Fruit fly (Drosophila melanogaster) whole organism, embryonic: ENCODE results near the gene CG43449.

Experiments
- C15 ChIP-seq: fragments of 200-800 bp; sonication (Bioruptor generic); IDR thresholded peaks from 3 replicates; pipeline ENCODE4 v1.3.6; 2022; ENCODE audit warnings: missing biosample characterization, missing genetic modification characterization
- CG10209 ChIP-seq: fragments of 200-800 bp; sonication (Bioruptor generic); optimal IDR thresholded peaks from 3 replicates; lab custom pipeline; 2017; ENCODE audit warnings: missing biosample characterization, mild to moderate bottlenecking, missing genetic modification characterization, missing genetic modification reagents
- CG11504 ChIP-seq: fragments of 200-800 bp; sonication (Bioruptor generic); optimal IDR thresholded peaks from 3 replicates; lab custom pipeline; 2019; ENCODE audit warnings: missing biosample characterization, mild to moderate bottlenecking, missing genetic modification characterization, moderate library complexity
- CG12236 ChIP-seq: fragments of 200-800 bp; sonication (Bioruptor generic); optimal IDR thresholded peaks from 2 replicates; lab custom pipeline; 2016; ENCODE audit warnings: missing biosample characterization, missing genetic modification characterization
- CG12659 ChIP-seq: fragments of 200-800 bp; sonication (Bioruptor generic); optimal IDR thresholded peaks from 3 replicates; lab custom pipeline; 2017; ENCODE audit warnings: mild to moderate bottlenecking, missing biosample characterization, missing genetic modification reagents, missing genetic modification characterization
- CG13424 ChIP-seq: fragments of 200-800 bp; sonication (Bioruptor generic); optimal IDR thresholded peaks from 2 replicates; lab custom pipeline; 2019; ENCODE audit warnings: missing biosample characterization, mild to moderate bottlenecking, missing genetic modification characterization, moderate library complexity
- CG13894 ChIP-seq: fragments of 200-800 bp; sonication (Bioruptor generic); optimal IDR thresholded peaks from 3 replicates; lab custom pipeline; 2018; ENCODE audit warnings: missing biosample characterization, mild to moderate bottlenecking, missing genetic modification characterization, moderate library complexity
- CG15269 ChIP-seq: fragments of 200-800 bp; sonication (Bioruptor generic); optimal IDR thresholded peaks from 2 replicates; lab custom pipeline; 2018; ENCODE audit warnings: missing biosample characterization, mild to moderate bottlenecking, missing genetic modification characterization, moderate library complexity
- CG1529 ChIP-seq: fragments of 200-800 bp; sonication (Bioruptor generic); optimal IDR thresholded peaks from 3 replicates; lab custom pipeline; 2018; ENCODE audit warnings: missing biosample characterization, missing genetic modification characterization
- CG18476 ChIP-seq: fragments of 200-800 bp; sonication (Bioruptor generic); optimal IDR thresholded peaks from 2 replicates; lab custom pipeline; 2016; ENCODE audit warnings: missing biosample characterization, mild to moderate bottlenecking, missing genetic modification characterization
- CG18599 ChIP-seq: fragments of 200-800 bp; sonication (Bioruptor generic); optimal IDR thresholded peaks from 3 replicates; lab custom pipeline; 2017; ENCODE audit warnings: missing biosample characterization, missing genetic modification characterization, mild to moderate bottlenecking, moderate library complexity, missing genetic modification reagents
- CG18619 ChIP-seq: fragments of 200-800 bp; sonication (Bioruptor generic); optimal IDR thresholded peaks from 3 replicates; lab custom pipeline; 2017; ENCODE audit warnings: missing biosample characterization, mild to moderate bottlenecking, missing genetic modification characterization
- CG2678 ChIP-seq: fragments of 200-800 bp; sonication (Bioruptor generic); optimal IDR thresholded peaks from 3 replicates; lab custom pipeline; 2019; ENCODE audit warnings: missing biosample characterization, mild to moderate bottlenecking, missing genetic modification characterization, moderate library complexity
- CG31224 ChIP-seq: fragments of 200-800 bp; sonication (Bioruptor generic); IDR thresholded peaks from 2 replicates; pipeline ENCODE4 v1.3.6; 2022; ENCODE audit warnings: missing biosample characterization, missing genetic modification characterization
- CG4328 ChIP-seq: fragments of 200-800 bp; sonication (Bioruptor generic); optimal IDR thresholded peaks from 3 replicates; lab custom pipeline; 2017; ENCODE audit warnings: missing biosample characterization, missing genetic modification reagents, missing genetic modification characterization
- CG7372 ChIP-seq: fragments of 200-800 bp; sonication (Bioruptor generic); IDR thresholded peaks from 2 replicates; pipeline ENCODE4 v1.3.6; 2022; ENCODE audit warnings: missing biosample characterization, missing genetic modification characterization
- CG7556 ChIP-seq: fragments of 200-800 bp; sonication (Bioruptor generic); optimal IDR thresholded peaks from 2 replicates; lab custom pipeline; 2017; ENCODE audit warnings: missing biosample characterization, mild to moderate bottlenecking, missing genetic modification characterization
- CG9437 ChIP-seq: fragments of 200-800 bp; sonication (Bioruptor generic); optimal IDR thresholded peaks from 2 replicates; lab custom pipeline; 2018; ENCODE audit warnings: missing biosample characterization, mild to moderate bottlenecking, missing genetic modification characterization
- CHES-1-like ChIP-seq: fragments of 200-800 bp; sonication (Bioruptor generic); optimal IDR thresholded peaks from 2 replicates; lab custom pipeline; 2016; ENCODE audit warnings: missing biosample characterization, missing genetic modification characterization
- CoRest ChIP-seq: fragments of 200-800 bp; sonication (Bioruptor generic); optimal IDR thresholded peaks from 3 replicates; lab custom pipeline; 2018; ENCODE audit warnings: missing biosample characterization, mild to moderate bottlenecking, missing genetic modification characterization, moderate library complexity
- D19B ChIP-seq: fragments of 200-800 bp; sonication (Bioruptor generic); optimal IDR thresholded peaks from 2 replicates; lab custom pipeline; 2017; ENCODE audit warnings: missing biosample characterization, mild to moderate bottlenecking, missing genetic modification characterization
- Dfd ChIP-seq, 2 experiments: fragments of >200 bp; optimal IDR thresholded peaks; 2 replicates each; lab custom pipeline; 2017; ENCODE audit warnings: missing biosample characterization in 2 of 2, missing genetic modification characterization in 2 of 2
- Ets65A ChIP-seq: fragments of 200-800 bp; sonication (Bioruptor generic); peaks from one replicate; lab custom pipeline; 2016; ENCODE audit warnings: missing biosample characterization, missing genetic modification characterization
- HHEX ChIP-seq: fragments of 200-800 bp; sonication (Bioruptor generic); optimal IDR thresholded peaks from 3 replicates; lab custom pipeline; 2017; ENCODE audit warnings: missing biosample characterization, mild to moderate bottlenecking, missing genetic modification characterization, missing genetic modification reagents
- Hmr ChIP-seq: fragments of 200-800 bp; sonication (Bioruptor generic); optimal IDR thresholded peaks from 3 replicates; lab custom pipeline; 2017; ENCODE audit warnings: mild to moderate bottlenecking, missing biosample characterization, missing genetic modification reagents, missing genetic modification characterization
- Hr51 ChIP-seq, 2 experiments: fragments of 200-800 bp; sonication (Bioruptor generic); optimal IDR thresholded peaks; 2 replicates in 1 of 2; 3 replicates in 1 of 2; lab custom pipeline; 2016 to 2018; ENCODE audit warnings: missing biosample characterization in 2 of 2, missing genetic modification characterization in 2 of 2, mild to moderate bottlenecking in 1 of 2, moderate library complexity in 1 of 2
- Meics ChIP-seq: fragments of 200-800 bp; sonication (Bioruptor generic); optimal IDR thresholded peaks from 2 replicates; lab custom pipeline; 2017; ENCODE audit warnings: missing biosample characterization, mild to moderate bottlenecking, missing genetic modification characterization
- Nf-YA ChIP-seq: fragments of 200-800 bp; sonication (Bioruptor generic); IDR thresholded peaks from 2 replicates; pipeline ENCODE4 v1.3.6; 2022; ENCODE audit warnings: missing biosample characterization, missing genetic modification characterization
- Oli ChIP-seq: fragments of 200-800 bp; sonication (Bioruptor generic); optimal IDR thresholded peaks from 2 replicates; lab custom pipeline; 2018; ENCODE audit warnings: missing biosample characterization, mild to moderate bottlenecking, missing genetic modification characterization, moderate library complexity
- Sox102F ChIP-seq: fragments of 200-800 bp; sonication (Bioruptor generic); optimal IDR thresholded peaks from 2 replicates; lab custom pipeline; 2018; ENCODE audit warnings: missing biosample characterization, mild to moderate bottlenecking, missing genetic modification characterization, moderate library complexity
- Xbp1 ChIP-seq: fragments of 200-800 bp; sonication (Bioruptor generic); optimal IDR thresholded peaks from 3 replicates; lab custom pipeline; 2016; ENCODE audit warnings: missing biosample characterization, mild to moderate bottlenecking, missing genetic modification characterization
- bcd ChIP-seq: fragments of 200-800 bp; sonication (Bioruptor generic); optimal IDR thresholded peaks from 2 replicates; lab custom pipeline; 2017; ENCODE audit warnings: missing biosample characterization, mild to moderate bottlenecking, missing genetic modification characterization
- cato ChIP-seq: fragments of 200-800 bp; sonication (Bioruptor generic); optimal IDR thresholded peaks from 2 replicates; lab custom pipeline; 2016; ENCODE audit warnings: missing biosample characterization, missing genetic modification characterization, borderline replicate concordance
- croc ChIP-seq: fragments of 200-800 bp; sonication (Bioruptor generic); conservative IDR thresholded peaks from 3 replicates; pipeline ENCODE4 v1.3.6; 2022; ENCODE audit warnings: missing biosample characterization, missing genetic modification characterization
- dmrt99B ChIP-seq: fragments of 200-800 bp; sonication (Bioruptor generic); optimal IDR thresholded peaks from 2 replicates; lab custom pipeline; 2018; ENCODE audit warnings: missing biosample characterization, mild to moderate bottlenecking, missing genetic modification characterization, moderate library complexity
- dpn ChIP-seq, 2 experiments: fragments of 200-800 bp; sonication (Bioruptor generic); optimal IDR thresholded peaks; 3 replicates each; lab custom pipeline; 2016; ENCODE audit warnings: missing biosample characterization in 2 of 2, missing genetic modification characterization in 2 of 2
- gem ChIP-seq: fragments of 200-800 bp; sonication (Bioruptor generic); optimal IDR thresholded peaks from 2 replicates; lab custom pipeline; 2019; ENCODE audit warnings: missing biosample characterization, mild to moderate bottlenecking, missing genetic modification characterization, moderate library complexity
- gsb ChIP-seq: fragments of 200-800 bp; sonication (Bioruptor generic); IDR thresholded peaks from 2 replicates; pipeline ENCODE4 v1.3.6; 2022; ENCODE audit warnings: missing biosample characterization, missing genetic modification characterization
- kay ChIP-seq: fragments of 200-800 bp; sonication (Bioruptor generic); optimal IDR thresholded peaks from 2 replicates; lab custom pipeline; 2016; ENCODE audit warnings: missing biosample characterization, missing genetic modification characterization
- otp ChIP-seq: fragments of 200-800 bp; sonication (Bioruptor generic); IDR thresholded peaks from 3 replicates; pipeline ENCODE4, ENCODE4 v1.3.6; 2022; ENCODE audit warnings: missing biosample characterization, missing genetic modification characterization
- row ChIP-seq: fragments of 200-800 bp; sonication (Bioruptor generic); IDR thresholded peaks from 3 replicates; pipeline ENCODE4 v1.3.6; 2022; ENCODE audit warnings: missing biosample characterization, missing genetic modification characterization
- salm ChIP-seq: fragments of 200-800 bp; sonication (Bioruptor generic); optimal IDR thresholded peaks from 2 replicates; lab custom pipeline; 2018; ENCODE audit warnings: missing biosample characterization, mild to moderate bottlenecking, missing genetic modification characterization
- sc ChIP-seq, 3 experiments: fragments of >200 bp in 2 of 3; fragments of 200-800 bp in 1 of 3; sonication (Bioruptor generic) in 1 of 3; optimal IDR thresholded peaks; 2 replicates in 2 of 3; 3 replicates in 1 of 3; lab custom pipeline; 2017; ENCODE audit warnings: mild to moderate bottlenecking in 1 of 3, missing biosample characterization in 1 of 3, missing genetic modification characterization in 1 of 3, missing genetic modification reagents in 1 of 3
- sna ChIP-seq: fragments of 200-800 bp; sonication (Bioruptor generic); IDR thresholded peaks from 2 replicates; pipeline ENCODE4 v1.3.6; 2022; ENCODE audit warnings: missing biosample characterization, missing genetic modification characterization; ENCODE audit not compliant: partially characterized antibody
- sug ChIP-seq: fragments of 200-800 bp; optimal IDR thresholded peaks from 2 replicates; lab custom pipeline; 2019; ENCODE audit warnings: missing biosample characterization, mild to moderate bottlenecking, missing genetic modification characterization, moderate library complexity

The CG43449 gene

DNA sequence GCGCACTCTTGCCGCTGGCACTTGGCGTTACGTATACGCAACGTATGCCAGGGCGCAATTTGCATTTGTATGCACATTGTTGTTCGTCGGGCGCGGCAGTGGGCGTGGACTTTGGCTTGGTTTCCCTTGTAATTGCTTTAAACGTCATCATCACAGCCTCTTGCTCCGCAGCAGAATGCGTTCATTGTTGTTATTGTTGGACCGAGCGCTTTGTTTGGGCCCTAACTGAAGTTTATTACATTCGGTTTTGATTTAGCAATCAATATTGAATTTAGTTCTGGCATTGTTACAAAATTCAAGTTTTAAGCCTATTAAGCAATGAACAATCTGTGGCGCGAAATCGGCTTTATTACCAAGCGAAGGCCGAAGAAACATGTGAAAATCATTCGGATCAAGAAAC, at the start of gene CG43449:
TSS of gene CG43449 (plus strand) at position 301 of the 400 bp plus-strand sequence.
- TF ChIP-seq kay (GFP tag; lab: Kevin White, UChicago) (no peak), CG4328 (GFP tag; lab: Kevin White, UChicago) (no peak), CG7372 (GFP tag; lab: Robert Waterston, UW) (0 out of 2 replicates have a peak, but pooled peaks have one; percentile 31), C15 (GFP tag; lab: Robert Waterston, UW) (no peak), Ets65A (GFP tag; lab: Kevin White, UChicago) (no peak), sna (GFP tag; lab: Robert Waterston, UW) (no peak), sug (tag; lab: Kevin White, UChicago) (no peak)

DNA sequence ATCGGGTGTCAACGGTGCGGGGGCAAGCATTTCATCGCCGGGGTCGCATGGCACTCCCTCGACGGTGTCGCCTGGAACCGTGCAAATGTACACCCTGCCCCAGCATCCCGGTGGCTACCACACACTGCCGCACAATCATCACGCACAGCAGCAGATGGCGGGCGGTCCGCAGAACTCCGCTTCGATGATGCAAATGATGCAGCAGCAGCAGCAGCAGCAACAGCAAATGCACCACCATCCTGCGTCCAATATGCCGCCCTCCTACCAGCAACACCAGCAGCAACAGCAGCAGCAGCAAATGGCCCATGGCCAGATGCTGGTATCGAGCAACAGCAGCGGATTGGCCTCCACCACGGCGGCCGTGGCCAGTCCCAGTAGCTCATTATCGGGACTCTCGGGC, 40.5 kb upstream of the CG43449 start:
- TF ChIP-seq Dfd (GFP tag; optimal IDR thresholded peaks at IDR 0.05; lab: Kevin White, UChicago) (peak in 1 of 2 experiments; percentile 51), HHEX (GFP tag; lab: Kevin White, UChicago) (no peak), CG12236 (GFP tag; lab: Kevin White, UChicago) (no peak)
- TF ChIP-seq, all 482 proteins: peak for 1

DNA sequence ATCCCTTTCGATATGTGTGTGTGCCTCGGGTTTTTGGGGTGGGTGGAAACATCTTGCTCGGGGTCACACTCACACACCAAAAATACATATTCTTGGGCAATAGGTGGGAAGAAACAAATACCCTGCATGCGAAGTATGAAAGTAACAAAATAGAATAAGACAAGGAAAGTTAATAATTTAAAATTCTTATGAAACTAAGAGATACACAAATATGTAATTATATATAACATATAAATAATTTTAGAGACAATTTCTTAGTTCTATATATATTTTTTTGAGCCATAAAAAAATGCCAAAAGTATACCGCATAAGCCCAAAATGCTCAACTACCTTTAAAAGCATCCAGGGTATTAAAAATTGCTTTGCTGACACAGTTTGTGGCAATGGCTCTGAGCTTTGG, 6.5 kb upstream of the CG43449 start:
- peak; percentile 29 for TF ChIP-seq Oli (tag; lab: Kevin White, UChicago)
- TF ChIP-seq CHES-1-like, result no peak
- peak; percentile 28 for TF ChIP-seq CG15269 (tag; lab: Kevin White, UChicago)
- TF ChIP-seq CG18619 (GFP tag; lab: Kevin White, UChicago), result peak; percentile 3
- no peak for TF ChIP-seq CG31224
- peak; percentile 13 for TF ChIP-seq bcd (GFP tag; lab: Kevin White, UChicago)
- TF ChIP-seq CG13894, result no peak
- TF ChIP-seq CG9437 (GFP tag; lab: Kevin White, UChicago), result no peak
- TF ChIP-seq Meics (GFP tag; lab: Kevin White, UChicago), result peak; percentile 36
- no peak for TF ChIP-seq gsb (GFP tag; lab: Robert Waterston, UW)
- TF ChIP-seq Hr51 (GFP tag; optimal IDR thresholded peaks at IDR 0.05; lab: Kevin White, UChicago), result peak in 1 of 2 experiments; percentile 58
- TF ChIP-seq Hmr (GFP tag; lab: Kevin White, UChicago), result peak; percentile 11
- no peak for TF ChIP-seq otp (GFP tag; lab: Robert Waterston, UW)
- TF ChIP-seq cato (GFP tag; lab: Kevin White, UChicago), result no peak
- peak; percentile 39 for TF ChIP-seq Sox102F (GFP tag; lab: Kevin White, UChicago)
- TF ChIP-seq CG7556 (GFP tag; lab: Kevin White, UChicago), result peak; percentile 59
- TF ChIP-seq CG13424, result peak; percentile 45
- TF ChIP-seq CoRest (tag; lab: Kevin White, UChicago), result peak; percentile 62
- TF ChIP-seq Nf-YA (GFP tag; lab: Robert Waterston, UW), result no peak
- TF ChIP-seq dpn (GFP tag; optimal IDR thresholded peaks at IDR 0.05; lab: Kevin White, UChicago), result peak in 1 of 2 experiments; percentile 7
- no peak for TF ChIP-seq CG1529 (GFP tag; lab: Kevin White, UChicago)
- peak; percentile 15 for TF ChIP-seq CG10209 (GFP tag; lab: Kevin White, UChicago)
- TF ChIP-seq D19B (GFP tag; lab: Kevin White, UChicago), result peak; percentile 43
- peak; percentile 40 for TF ChIP-seq CG11504 (tag; lab: Kevin White, UChicago)
- TF ChIP-seq sc (optimal IDR thresholded peaks at IDR 0.05; lab: Kevin White, UChicago), result no peak
- no peak for TF ChIP-seq sc (GFP tag; optimal IDR thresholded peaks at IDR 0.05; lab: Kevin White, UChicago)
- no peak for TF ChIP-seq salm (tag; lab: Kevin White, UChicago)
- TF ChIP-seq CG18599 (GFP tag; lab: Kevin White, UChicago), result peak; percentile 21
- peak; percentile 43 for TF ChIP-seq dmrt99B
- TF ChIP-seq Xbp1 (GFP tag; lab: Kevin White, UChicago), result peak; percentile 6
- peak; percentile 24 for TF ChIP-seq CG12659 (GFP tag; lab: Kevin White, UChicago)
- TF ChIP-seq row (GFP tag; lab: Robert Waterston, UW), result 0 out of 3 replicates have a peak, but pooled peaks have one; percentile 24
- no peak for TF ChIP-seq CG18476 (GFP tag; lab: Kevin White, UChicago)
- no peak for TF ChIP-seq croc (GFP tag; lab: Robert Waterston, UW)
- peak; percentile 65 for TF ChIP-seq CG2678 (tag; lab: Kevin White, UChicago)
- peak; percentile 55 for TF ChIP-seq gem (tag; lab: Kevin White, UChicago)
